Fruit fly (Drosophila melanogaster) whole organism, embryonic: ENCODE results near the gene IntS14.

Experiments used
- CG10209 ChIP-seq: fragments of 200-800 bp; sonication (Bioruptor generic); optimal IDR thresholded peaks from 3 replicates; lab custom pipeline; 2017; ENCODE audit warnings: missing biosample characterization, mild to moderate bottlenecking, missing genetic modification characterization, missing genetic modification reagents
- CG10321 ChIP-seq: fragments of 200-800 bp; sonication (Bioruptor generic); IDR thresholded peaks from 2 replicates; pipeline ENCODE4 v1.3.6; 2022; ENCODE audit warnings: missing biosample characterization, missing genetic modification characterization
- CG10959 ChIP-seq: fragments of 200-800 bp; sonication (Bioruptor generic); IDR thresholded peaks from 2 replicates; pipeline ENCODE4 v1.3.6; 2022; ENCODE audit warnings: missing biosample characterization, missing genetic modification characterization
- CG11504 ChIP-seq: fragments of 200-800 bp; sonication (Bioruptor generic); optimal IDR thresholded peaks from 3 replicates; lab custom pipeline; 2019; ENCODE audit warnings: missing biosample characterization, mild to moderate bottlenecking, missing genetic modification characterization, moderate library complexity
- CG11723 ChIP-seq: fragments of 200-800 bp; sonication (Bioruptor generic); optimal IDR thresholded peaks from 2 replicates; lab custom pipeline; 2017; ENCODE audit warnings: missing biosample characterization, mild to moderate bottlenecking, missing genetic modification characterization
- CG13296 ChIP-seq: fragments of 200-800 bp; sonication (Bioruptor generic); optimal IDR thresholded peaks from 3 replicates; lab custom pipeline; 2018; ENCODE audit warnings: missing biosample characterization, mild to moderate bottlenecking, missing genetic modification characterization
- CG17361 ChIP-seq: fragments of 200-800 bp; sonication (Bioruptor generic); IDR thresholded peaks from 3 replicates; pipeline ENCODE4 v1.3.6; 2022; ENCODE audit warnings: missing biosample characterization, missing genetic modification characterization
- CG17802 ChIP-seq: fragments of 200-800 bp; sonication (Bioruptor generic); optimal IDR thresholded peaks from 2 replicates; lab custom pipeline; 2018; ENCODE audit warnings: missing biosample characterization, mild to moderate bottlenecking, missing genetic modification characterization, moderate library complexity
- CG3163 ChIP-seq: fragments of 200-800 bp; sonication (Bioruptor generic); optimal IDR thresholded peaks from 3 replicates; lab custom pipeline; 2016; ENCODE audit warnings: missing biosample characterization, missing genetic modification characterization
- CG32532 ChIP-seq: fragments of 200-800 bp; sonication (Bioruptor generic); IDR thresholded peaks from 2 replicates; pipeline ENCODE4 v1.3.6; 2022; ENCODE audit warnings: missing biosample characterization, missing genetic modification characterization
- CG32767 ChIP-seq: fragments of 200-800 bp; sonication (Bioruptor generic); IDR thresholded peaks from 2 replicates; pipeline ENCODE4 v1.3.6; 2022; ENCODE audit warnings: missing biosample characterization, missing genetic modification characterization
- CG33213 ChIP-seq: fragments of 200-800 bp; sonication (Bioruptor generic); optimal IDR thresholded peaks from 3 replicates; lab custom pipeline; 2016; ENCODE audit warnings: missing biosample characterization, missing genetic modification characterization
- CG4424 ChIP-seq: fragments of 200-800 bp; sonication (Bioruptor generic); optimal IDR thresholded peaks from 3 replicates; lab custom pipeline; 2016; ENCODE audit warnings: missing biosample characterization, missing genetic modification characterization
- CG4617 ChIP-seq: fragments of 200-800 bp; sonication (Bioruptor generic); optimal IDR thresholded peaks from 3 replicates; lab custom pipeline; 2016; ENCODE audit warnings: missing biosample characterization, missing genetic modification characterization, borderline replicate concordance
- CG4730 ChIP-seq: fragments of 200-800 bp; sonication (Bioruptor generic); IDR thresholded peaks from 2 replicates; pipeline ENCODE4 v1.3.6; 2022; ENCODE audit warnings: missing biosample characterization, missing genetic modification characterization
- CG6854 ChIP-seq: fragments of 200-800 bp; sonication (Bioruptor generic); optimal IDR thresholded peaks from 3 replicates; lab custom pipeline; 2017; ENCODE audit warnings: missing biosample characterization, mild to moderate bottlenecking, missing genetic modification characterization
- CG7271 ChIP-seq: fragments of 200-800 bp; sonication (Bioruptor generic); optimal IDR thresholded peaks from 2 replicates; lab custom pipeline; 2018; ENCODE audit warnings: missing biosample characterization, mild to moderate bottlenecking, missing genetic modification characterization, moderate library complexity
- D19A ChIP-seq: fragments of 200-800 bp; optimal IDR thresholded peaks from 3 replicates; lab custom pipeline; 2019; ENCODE audit warnings: missing biosample characterization, mild to moderate bottlenecking, missing genetic modification characterization, moderate library complexity
- D19B ChIP-seq: fragments of 200-800 bp; sonication (Bioruptor generic); optimal IDR thresholded peaks from 2 replicates; lab custom pipeline; 2017; ENCODE audit warnings: missing biosample characterization, mild to moderate bottlenecking, missing genetic modification characterization
- Deaf1 ChIP-seq: fragments of 200-800 bp; optimal IDR thresholded peaks from 3 replicates; lab custom pipeline; 2019; ENCODE audit warnings: missing biosample characterization, mild to moderate bottlenecking, missing genetic modification characterization, moderate library complexity
- Doc3 ChIP-seq: fragments of 200-800 bp; sonication (Bioruptor generic); IDR thresholded peaks from 3 replicates; pipeline ENCODE4 v1.3.6; 2022; ENCODE audit warnings: missing biosample characterization, missing genetic modification characterization; ENCODE audit not compliant: partially characterized antibody
- Dref ChIP-seq: fragments of 200-800 bp; sonication (Bioruptor generic); IDR thresholded peaks from 2 replicates; pipeline ENCODE4 v1.3.6; 2022; ENCODE audit warnings: missing biosample characterization, missing genetic modification characterization
- Eip74EF ChIP-seq, 2 experiments: fragments of 200-800 bp in 1 of 2; fragments of >200 bp in 1 of 2; sonication (Bioruptor generic) in 1 of 2; optimal IDR thresholded peaks; 2 replicates each; lab custom pipeline; 2017 to 2019; ENCODE audit warnings: missing biosample characterization in 2 of 2, missing genetic modification characterization in 2 of 2, mild to moderate bottlenecking in 1 of 2, moderate library complexity in 1 of 2
- Gsc ChIP-seq: fragments of 200-800 bp; sonication (Bioruptor generic); IDR thresholded peaks from 2 replicates; pipeline ENCODE4 v1.3.6; 2022; ENCODE audit warnings: missing biosample characterization, missing genetic modification characterization
- HmgZ ChIP-seq: fragments of 200-800 bp; sonication (Bioruptor generic); optimal IDR thresholded peaks from 2 replicates; lab custom pipeline; 2018; ENCODE audit warnings: missing biosample characterization, mild to moderate bottlenecking, missing genetic modification characterization
- Hmr ChIP-seq: fragments of 200-800 bp; sonication (Bioruptor generic); optimal IDR thresholded peaks from 3 replicates; lab custom pipeline; 2017; ENCODE audit warnings: mild to moderate bottlenecking, missing biosample characterization, missing genetic modification reagents, missing genetic modification characterization
- Jarid2 ChIP-seq: fragments of 200-800 bp; sonication (Bioruptor generic); optimal IDR thresholded peaks from 3 replicates; lab custom pipeline; 2017; ENCODE audit warnings: mild to moderate bottlenecking, missing biosample characterization, missing genetic modification reagents, missing genetic modification characterization
- Max ChIP-seq: fragments of 200-800 bp; sonication (Bioruptor generic); optimal IDR thresholded peaks from 2 replicates; lab custom pipeline; 2016; ENCODE audit warnings: missing biosample characterization, mild to moderate bottlenecking, missing genetic modification characterization
- Nf-YB ChIP-seq: fragments of 200-800 bp; sonication (Bioruptor generic); optimal IDR thresholded peaks from 3 replicates; lab custom pipeline; 2019; ENCODE audit warnings: missing biosample characterization, mild to moderate bottlenecking, missing genetic modification characterization, moderate library complexity
- Sry-δ ChIP-seq: fragments of 200-800 bp; sonication (Bioruptor generic); optimal IDR thresholded peaks from 2 replicates; lab custom pipeline; 2016; ENCODE audit warnings: missing biosample characterization, missing genetic modification characterization
- Stat92E ChIP-seq, 3 experiments: fragments of >200 bp in 2 of 3; fragments of 200-800 bp in 1 of 3; sonication (Bioruptor generic) in 1 of 3; optimal IDR thresholded peaks; 2 replicates each; lab custom pipeline; 2017 to 2019; ENCODE audit warnings: missing biosample characterization in 3 of 3, missing genetic modification characterization in 3 of 3, mild to moderate bottlenecking in 1 of 3, moderate library complexity in 1 of 3
- chm ChIP-seq: fragments of 200-800 bp; sonication (Bioruptor generic); IDR thresholded peaks from 2 replicates; pipeline ENCODE4 v1.3.6; 2022; ENCODE audit warnings: missing biosample characterization, missing genetic modification characterization
- cwo ChIP-seq: fragments of 200-800 bp; sonication (Bioruptor generic); optimal IDR thresholded peaks from 3 replicates; lab custom pipeline; 2017; ENCODE audit warnings: missing biosample characterization, missing genetic modification characterization, mild to moderate bottlenecking, moderate library complexity, missing genetic modification reagents
- dati ChIP-seq: fragments of 200-800 bp; sonication (Bioruptor generic); IDR thresholded peaks from 2 replicates; pipeline ENCODE4 v1.3.6; 2022; ENCODE audit warnings: missing biosample characterization, missing genetic modification characterization
- hbn ChIP-seq: fragments of 200-800 bp; sonication (Bioruptor generic); IDR thresholded peaks from 2 replicates; pipeline ENCODE4 v1.3.6; 2022; ENCODE audit warnings: missing biosample characterization, missing genetic modification characterization; ENCODE audit not compliant: partially characterized antibody
- her ChIP-seq: fragments of 200-800 bp; sonication (Bioruptor generic); optimal IDR thresholded peaks from 2 replicates; lab custom pipeline; 2016; ENCODE audit warnings: missing biosample characterization, missing genetic modification characterization
- jumu ChIP-seq: fragments of 200-800 bp; sonication (Bioruptor generic); optimal IDR thresholded peaks from 3 replicates; lab custom pipeline; 2016; ENCODE audit warnings: missing biosample characterization, missing genetic modification characterization
- p53 ChIP-seq: fragments of 200-800 bp; sonication (Bioruptor generic); optimal IDR thresholded peaks from 2 replicates; lab custom pipeline; 2016; ENCODE audit warnings: missing biosample characterization, missing genetic modification characterization
- pan ChIP-seq, 4 experiments: fragments of >200 bp in 3 of 4; fragments of 200-800 bp in 1 of 4; sonication (Bioruptor generic) in 1 of 4; optimal IDR thresholded peaks in 3 of 4; IDR thresholded peaks in 1 of 4; 2 replicates each; pipeline versions ENCODE4 v1.3.6 to Lab custom; 2017 to 2022; ENCODE audit warnings: missing biosample characterization in 2 of 4, missing genetic modification characterization in 2 of 4, mixed read lengths in 1 of 4
- pnt ChIP-seq: fragments of 200-800 bp; sonication (Bioruptor generic); optimal IDR thresholded peaks from 3 replicates; lab custom pipeline; 2016; ENCODE audit warnings: missing biosample characterization, missing genetic modification characterization
- pum ChIP-seq: fragments of 200-800 bp; sonication (Bioruptor generic); optimal IDR thresholded peaks from 2 replicates; lab custom pipeline; 2016; ENCODE audit warnings: missing biosample characterization, missing genetic modification characterization
- ranshi ChIP-seq: fragments of 200-800 bp; sonication (Bioruptor generic); IDR thresholded peaks from 2 replicates; pipeline ENCODE4 v1.3.6; 2022; ENCODE audit warnings: missing biosample characterization, missing genetic modification characterization
- sim ChIP-seq: fragments of 200-800 bp; sonication (Bioruptor generic); IDR thresholded peaks from 2 replicates; pipeline ENCODE4 v1.3.6; 2022; ENCODE audit warnings: missing biosample characterization, missing genetic modification characterization
- sisA ChIP-seq: fragments of 200-800 bp; sonication (Bioruptor generic); IDR thresholded peaks from 2 replicates; pipeline ENCODE4 v1.3.6; 2022; ENCODE audit warnings: missing biosample characterization, missing genetic modification characterization
- sna ChIP-seq: fragments of 200-800 bp; sonication (Bioruptor generic); IDR thresholded peaks from 2 replicates; pipeline ENCODE4 v1.3.6; 2022; ENCODE audit warnings: missing biosample characterization, missing genetic modification characterization; ENCODE audit not compliant: partially characterized antibody

IntS14 gene

DNA sequence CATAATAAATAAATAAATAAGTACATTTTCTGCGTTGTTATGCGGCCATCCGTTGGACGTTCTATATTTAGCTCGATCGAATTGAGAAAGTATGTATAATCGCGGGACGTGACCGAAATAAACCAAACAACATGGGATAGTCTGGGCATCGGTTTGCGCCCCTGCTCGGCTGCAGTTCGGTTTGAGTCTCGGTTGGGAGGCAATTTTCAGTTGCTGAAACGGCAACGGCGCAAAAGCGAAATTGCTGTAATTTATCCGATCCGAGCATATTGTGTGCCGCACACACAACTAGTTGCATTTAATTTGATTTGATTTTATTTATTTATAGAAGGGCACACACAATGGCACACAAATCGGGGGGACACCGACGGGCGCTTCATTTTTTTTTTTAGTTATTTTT, 46.1 kb upstream of the IntS14 start (continued):
- no peak for TF ChIP-seq pum (GFP tag; lab: Kevin White, UChicago)

DNA sequence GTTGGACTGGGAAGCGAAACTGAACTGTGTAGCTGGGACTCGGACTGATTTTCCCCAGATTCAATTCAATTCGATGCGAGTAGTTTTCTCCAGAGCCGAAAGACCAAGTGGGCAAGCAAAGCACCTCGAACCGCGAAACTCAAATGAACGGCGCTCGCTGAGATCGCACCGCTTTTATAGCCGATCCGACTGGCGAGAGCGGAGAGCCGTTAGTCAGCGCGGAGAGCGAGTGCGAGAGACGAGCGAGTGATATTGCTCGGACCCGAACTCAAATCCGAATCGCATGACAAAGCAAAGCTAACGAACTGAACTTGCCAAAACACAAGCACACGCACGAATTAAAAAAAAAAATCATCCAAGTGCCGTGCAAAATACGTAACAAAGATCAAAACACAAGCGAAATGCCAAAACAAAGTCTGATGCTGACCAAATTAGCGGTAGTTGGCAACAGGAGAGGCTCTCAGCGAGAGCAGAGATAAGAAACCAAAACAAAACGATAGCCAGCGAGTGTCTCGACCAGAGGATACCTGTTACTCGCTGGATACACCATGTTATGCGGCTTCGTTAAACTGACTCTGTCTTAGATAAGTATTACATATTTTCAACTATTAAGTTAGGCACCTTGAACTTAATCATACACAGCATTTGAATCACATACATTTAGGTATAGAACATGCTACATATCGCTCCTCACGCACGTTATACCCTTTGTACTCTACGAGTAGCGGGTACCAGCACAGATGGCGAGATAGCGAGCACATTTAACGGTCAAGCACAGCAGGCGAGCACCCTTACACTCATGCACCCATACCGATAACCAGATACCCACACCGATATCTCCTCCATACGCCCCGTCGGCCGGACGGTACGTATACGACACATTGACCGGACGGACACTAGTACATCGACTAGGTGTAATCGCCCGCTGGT, 45.1 kb upstream of the IntS14 start:
- peak; percentile 33 for TF ChIP-seq Nf-YB (GFP tag; lab: Kevin White, UChicago)
- TF ChIP-seq Deaf1 (tag; lab: Kevin White, UChicago) = peak; percentile 97
- no peak for TF ChIP-seq hbn (GFP tag; lab: Robert Waterston, UW)
- peak; percentile 68 for TF ChIP-seq CG4730 (GFP tag; lab: Robert Waterston, UW)
- TF ChIP-seq pan (optimal IDR thresholded peaks at IDR 0.05; lab: Kevin White, UChicago) = peak in 1 of 2 experiments; percentile 55
- TF ChIP-seq pan (GFP tag; optimal IDR thresholded peaks at IDR 0.05 in 1 of 2, IDR thresholded peaks at IDR 0.05 in 1 of 2) = peak in 1 of 2 experiments; percentile 67
- no peak for TF ChIP-seq sim (GFP tag; lab: Robert Waterston, UW)
- TF ChIP-seq Stat92E (GFP tag; optimal IDR thresholded peaks at IDR 0.05; lab: Kevin White, UChicago) = no peak
- peak; percentile 88 for TF ChIP-seq Hmr (GFP tag; lab: Kevin White, UChicago)
- peak; percentile 72 for TF ChIP-seq CG10209
- peak; percentile 85 for TF ChIP-seq cwo (GFP tag; lab: Kevin White, UChicago)
- TF ChIP-seq CG10959 (GFP tag; lab: Robert Waterston, UW) = 0 out of 2 replicates have a peak, but pooled peaks have one; percentile 32
- TF ChIP-seq her (GFP tag; lab: Kevin White, UChicago) = peak; percentile 19
- TF ChIP-seq CG32767 (GFP tag; lab: Robert Waterston, UW) = peak; percentile 63
- 0 out of 2 replicates have a peak, but pooled peaks have one; percentile 23 for TF ChIP-seq Dref (GFP tag; lab: Robert Waterston, UW)
- 0 out of 2 replicates have a peak, but pooled peaks have one; percentile 6 for TF ChIP-seq Gsc (GFP tag; lab: Robert Waterston, UW)
- peak; percentile 68 for TF ChIP-seq CG6854 (GFP tag; lab: Kevin White, UChicago)
- no peak for TF ChIP-seq CG3163 (GFP tag; lab: Kevin White, UChicago)
- no peak; the same call in 2 of the 3 replicates for TF ChIP-seq Doc3 (GFP tag; lab: Robert Waterston, UW)
- no peak for TF ChIP-seq CG11723 (GFP tag; lab: Kevin White, UChicago)
- peak; percentile 77 for TF ChIP-seq CG17361 (GFP tag; lab: Robert Waterston, UW)
- peak; percentile 99 for TF ChIP-seq D19B (GFP tag; lab: Kevin White, UChicago)
- peak; percentile 66 for TF ChIP-seq Max (GFP tag; lab: Kevin White, UChicago)
- peak; percentile 68 for TF ChIP-seq HmgZ (tag; lab: Kevin White, UChicago)
- TF ChIP-seq D19A (tag; lab: Kevin White, UChicago) = peak; percentile 51
- TF ChIP-seq Sry-δ (GFP tag; lab: Kevin White, UChicago) = no peak
- TF ChIP-seq CG11504 = peak; percentile 73
- peak; percentile 77 for TF ChIP-seq jumu
- peak; percentile 59; the same call in 1 of the 2 replicates for TF ChIP-seq chm (GFP tag; lab: Robert Waterston, UW)
- TF ChIP-seq CG17802 (tag; lab: Kevin White, UChicago) = no peak
- TF ChIP-seq Jarid2 = peak; percentile 70
- TF ChIP-seq p53 (GFP tag; lab: Kevin White, UChicago) = no peak
- peak; percentile 83 for TF ChIP-seq CG32532
- TF ChIP-seq pnt (GFP tag; lab: Kevin White, UChicago) = peak; percentile 19
- TF ChIP-seq sisA (GFP tag; lab: Robert Waterston, UW) = peak; percentile 69
- TF ChIP-seq sna = no peak
- no peak for TF ChIP-seq CG10321
- peak; percentile 28; the same call in 1 of the 2 replicates for TF ChIP-seq dati (GFP tag; lab: Robert Waterston, UW)
- TF ChIP-seq CG4424 (GFP tag; lab: Kevin White, UChicago) = peak; percentile 54
- peak; percentile 79 for TF ChIP-seq ranshi (GFP tag; lab: Robert Waterston, UW)
- TF ChIP-seq CG7271 (tag; lab: Kevin White, UChicago) = no peak
- peak; percentile 39 for TF ChIP-seq CG4617 (GFP tag; lab: Kevin White, UChicago)
- TF ChIP-seq CG33213 (GFP tag; lab: Kevin White, UChicago) = peak; percentile 29
- no peak for TF ChIP-seq Eip74EF (GFP tag; optimal IDR thresholded peaks at IDR 0.05; lab: Kevin White, UChicago)
- peak; percentile 50 for TF ChIP-seq CG13296 (GFP tag; lab: Kevin White, UChicago)
